Fruit fly (Drosophila melanogaster): ENCODE data around the gene Rab7.
A peak's percentile ranks its signal among the peaks of the same experiment; 100 is the strongest.

dm6 chr3R:23969449-23969848, 23.4 kb upstream of the Rab7 start:
- TF ChIP-seq CG31627 (GFP tag; optimal IDR thresholded peaks at IDR 0.05) (no peak), Eip78C (GFP tag) (no peak), dac (GFP tag; optimal IDR thresholded peaks at IDR 0.05) (no peak), ss (GFP tag; optimal IDR thresholded peaks at IDR 0.05) (no peak), CG15336 (GFP tag; IDR thresholded peaks at IDR 0.05) (no peak), CG10669 (GFP tag; optimal IDR thresholded peaks at IDR 0.05) (peak; percentile 26), Sox102F (GFP tag; optimal IDR thresholded peaks at IDR 0.05) (no peak), salr (GFP tag; optimal IDR thresholded peaks at IDR 0.05) (no peak), CG6854 (GFP tag; optimal IDR thresholded peaks at IDR 0.05) (no peak), topi (GFP tag; optimal IDR thresholded peaks at IDR 0.05) (no peak), Gug (GFP tag; IDR thresholded peaks at IDR 0.05) (no peak), CG6792 (GFP tag; optimal IDR thresholded peaks at IDR 0.05) (no peak)
